Worm (Caenorhabditis elegans) whole organism, early embryonic: ENCODE measurements around the gene F46B6.4.
A peak's percentile ranks its signal among the peaks of the same experiment; 100 is the strongest.

Experiments used
- B0310.2 ChIP-seq: sonication (generic microtip); optimal IDR thresholded peaks from 2 replicates; lab custom pipeline; 2016; ENCODE audit warnings: mild to moderate bottlenecking, missing genetic modification characterization, missing compliant biosample characterization
- F13C5.2 ChIP-seq: sonication (generic microtip); optimal IDR thresholded peaks from 2 replicates; lab custom pipeline; 2017; ENCODE audit warnings: mild to moderate bottlenecking, missing genetic modification characterization, inconsistent platforms, missing compliant biosample characterization
- aly-1 ChIP-seq: sonication (generic microtip); optimal IDR thresholded peaks from 2 replicates; lab custom pipeline; 2016; ENCODE audit warnings: missing genetic modification characterization, missing compliant biosample characterization
- ama-1 ChIP-seq: fragments of 150-350 bp; optimal IDR thresholded peaks from 2 replicates; lab custom pipeline; 2014
- ceh-13 ChIP-seq: fragments of 200-800 bp; sonication (Bioruptor generic); optimal IDR thresholded peaks from 2 replicates; lab custom pipeline; 2018; ENCODE audit warnings: mild to moderate bottlenecking, missing genetic modification characterization, missing compliant biosample characterization
- ceh-36 ChIP-seq: sonication (generic microtip); optimal IDR thresholded peaks from 2 replicates; lab custom pipeline; 2016; ENCODE audit warnings: missing genetic modification characterization, inconsistent platforms, missing compliant biosample characterization
- ets-7 ChIP-seq: sonication (generic microtip); optimal IDR thresholded peaks from 2 replicates; lab custom pipeline; 2016; ENCODE audit warnings: missing genotype, missing genetic modification characterization, missing compliant biosample characterization
- flt-1 ChIP-seq: fragments of 200-800 bp; sonication (Bioruptor generic); IDR thresholded peaks from 2 replicates; pipeline ENCODE4 v1.3.6; 2022; ENCODE audit warnings: missing genetic modification characterization, missing compliant biosample characterization
- hmbx-1 ChIP-seq: sonication (generic microtip); optimal IDR thresholded peaks from 2 replicates; lab custom pipeline; 2016; ENCODE audit warnings: mild to moderate bottlenecking, missing genetic modification characterization, missing compliant biosample characterization
- hmg-4 ChIP-seq: fragments of 200-800 bp; sonication (Bioruptor generic); optimal IDR thresholded peaks from 2 replicates; lab custom pipeline; 2018; ENCODE audit warnings: mild to moderate bottlenecking, missing genetic modification characterization, missing compliant biosample characterization
- hnd-1 ChIP-seq: sonication (generic microtip); optimal IDR thresholded peaks from 2 replicates; lab custom pipeline; 2016; ENCODE audit warnings: missing genetic modification characterization, missing compliant biosample characterization
- pes-1 ChIP-seq: fragments of 200-800 bp; sonication (Bioruptor generic); IDR thresholded peaks from 2 replicates; pipeline ENCODE4 v1.3.6; 2022; ENCODE audit warnings: missing genetic modification reagents, missing genetic modification characterization, missing compliant biosample characterization
- scrt-1 ChIP-seq: fragments of 200-800 bp; sonication (Bioruptor generic); IDR thresholded peaks from 2 replicates; pipeline ENCODE4 v1.3.6; 2022; ENCODE audit warnings: missing genetic modification characterization, missing compliant biosample characterization
- sea-1 ChIP-seq: fragments of 200-800 bp; sonication (Bioruptor generic); conservative IDR thresholded peaks from 2 replicates; pipeline ENCODE4 v1.3.6; 2022; ENCODE audit warnings: missing genetic modification characterization, missing compliant biosample characterization
- tbx-11 ChIP-seq: fragments of 200-800 bp; sonication (Bioruptor generic); IDR thresholded peaks from 2 replicates; pipeline ENCODE4 v1.3.6; 2022; ENCODE audit warnings: missing genetic modification characterization, missing compliant biosample characterization
- tbx-37 ChIP-seq: fragments of 200-800 bp; sonication (Bioruptor generic); conservative IDR thresholded peaks from 2 replicates; pipeline ENCODE4 v1.3.6; 2022; ENCODE audit warnings: missing genetic modification reagents, missing genetic modification characterization, missing compliant biosample characterization
- tra-4 ChIP-seq: sonication (generic microtip); optimal IDR thresholded peaks from 2 replicates; lab custom pipeline; 2017; ENCODE audit warnings: missing genetic modification characterization, missing compliant biosample characterization

F46B6.4 gene

ce11 chrV:9738077-9738705 is 41.1 kb downstream of the F46B6.4 start:
- TF ChIP-seq tbx-11: no peak
- no peak for TF ChIP-seq scrt-1 (GFP tag; lab: Robert Waterston, UW)
- TF ChIP-seq F13C5.2 (tag; lab: Kevin White, UChicago): no peak
- TF ChIP-seq ceh-36 (tag; lab: Kevin White, UChicago): no peak
- no peak for TF ChIP-seq ama-1 (lab: Kevin White, UChicago)
- TF ChIP-seq pes-1: no peak
- TF ChIP-seq hmbx-1: no peak
- no peak for TF ChIP-seq tra-4 (tag; lab: Kevin White, UChicago)

- no peak for TF ChIP-seq flt-1
- TF ChIP-seq ceh-36 (tag; lab: Kevin White, UChicago): no peak
- TF ChIP-seq tra-4 (tag; lab: Kevin White, UChicago): no peak
- TF ChIP-seq hnd-1 (tag; lab: Kevin White, UChicago): no peak
- no peak for TF ChIP-seq aly-1 (tag; lab: Kevin White, UChicago)
- no peak for TF ChIP-seq tbx-11
- TF ChIP-seq ama-1 (lab: Kevin White, UChicago): no peak
- TF ChIP-seq ceh-13 (GFP tag; lab: Kevin White, UChicago): no peak
These were observed 42.0 kb downstream of the F46B6.4 start, which contains the start of gene aqp-4 for ce11 chrV:9737287-9737686. Gene aqp-4, plus strand, starts transcription at chrV:9737556.

ce11 chrV:9733920-9734454 is 45.3 kb downstream of the F46B6.4 start, which contains the start of gene cal-7:
Gene cal-7, plus strand, starts transcription at chrV:9734103.
- no peak for TF ChIP-seq F13C5.2 (tag; lab: Kevin White, UChicago)
- TF ChIP-seq sea-1 (GFP tag; lab: Robert Waterston, UW): no peak
- no peak for TF ChIP-seq ceh-13 (GFP tag; lab: Kevin White, UChicago)
- no peak for TF ChIP-seq hmbx-1
- TF ChIP-seq tbx-11: no peak
- no peak for TF ChIP-seq pes-1
- no peak for TF ChIP-seq ceh-36 (tag; lab: Kevin White, UChicago)
- TF ChIP-seq flt-1: no peak
- TF ChIP-seq hmg-4: no peak
- no peak for TF ChIP-seq hnd-1 (tag; lab: Kevin White, UChicago)
- no peak for TF ChIP-seq ama-1 (lab: Kevin White, UChicago)
- no peak for TF ChIP-seq scrt-1 (GFP tag; lab: Robert Waterston, UW)
- no peak for TF ChIP-seq tbx-37 (GFP tag; lab: Robert Waterston, UW)
- TF ChIP-seq tra-4 (tag; lab: Kevin White, UChicago): no peak
- no peak for TF ChIP-seq B0310.2 (tag; lab: Kevin White, UChicago)
- no peak for TF ChIP-seq ets-7 (tag; lab: Kevin White, UChicago)
- TF ChIP-seq aly-1 (tag; lab: Kevin White, UChicago): no peak

- no peak for TF ChIP-seq hmg-4
- TF ChIP-seq flt-1: no peak
- no peak for TF ChIP-seq tbx-37 (GFP tag; lab: Robert Waterston, UW)
- no peak for TF ChIP-seq ets-7 (tag; lab: Kevin White, UChicago)
- TF ChIP-seq sea-1 (GFP tag; lab: Robert Waterston, UW): no peak
- TF ChIP-seq B0310.2 (tag; lab: Kevin White, UChicago): no peak
- TF ChIP-seq aly-1 (tag; lab: Kevin White, UChicago): no peak
- TF ChIP-seq tbx-11: no peak
- TF ChIP-seq ceh-13 (GFP tag; lab: Kevin White, UChicago): no peak
- no peak for TF ChIP-seq tra-4 (tag; lab: Kevin White, UChicago)
These were observed 47.5 kb downstream of the F46B6.4 start for ce11 chrV:9731852-9732251.

- no peak for TF ChIP-seq ceh-36 (tag; lab: Kevin White, UChicago)
- TF ChIP-seq ama-1 (lab: Kevin White, UChicago): peak; percentile 81
- TF ChIP-seq tra-4 (tag; lab: Kevin White, UChicago): no peak
- TF ChIP-seq B0310.2 (tag; lab: Kevin White, UChicago): peak; percentile 70
- TF ChIP-seq hmg-4: peak; percentile 87
- TF ChIP-seq ets-7 (tag; lab: Kevin White, UChicago): peak; percentile 16
- TF ChIP-seq ceh-13 (GFP tag; lab: Kevin White, UChicago): no peak
- TF ChIP-seq tbx-37 (GFP tag; lab: Robert Waterston, UW): 0 out of 2 replicates have a peak, but pooled peaks have one; percentile 13
- no peak for TF ChIP-seq hmbx-1
- TF ChIP-seq sea-1 (GFP tag; lab: Robert Waterston, UW): peak; percentile 49; the same call in 1 of the 2 replicates
- no peak for TF ChIP-seq tbx-11
- peak; percentile 42; the same call in 1 of the 2 replicates for TF ChIP-seq flt-1
- peak; percentile 46 for TF ChIP-seq F13C5.2 (tag; lab: Kevin White, UChicago)
- TF ChIP-seq aly-1 (tag; lab: Kevin White, UChicago): no peak
These were observed 48.3 kb downstream of the F46B6.4 start for ce11 chrV:9730743-9731706.

ce11 chrV:9729462-9730162 is 49.7 kb downstream of the F46B6.4 start, which contains the start of the genes aagr-3 and drap-1:
Gene aagr-3, minus strand, starts transcription at chrV:9729512.
Gene drap-1, plus strand, starts transcription at chrV:9730106.
- no peak for TF ChIP-seq B0310.2 (tag; lab: Kevin White, UChicago)
